Worm (Caenorhabditis elegans) whole organism, L4 larva: ENCODE results near the gene decr-1.1.

Source experiments
- D1046.2 ChIP-seq: fragments of 200-800 bp; sonication (Bioruptor generic); IDR thresholded peaks from 2 replicates; pipeline ENCODE4 v1.3.6; 2022; ENCODE audit warnings: missing genetic modification characterization, missing compliant biosample characterization
- F10B5.3 ChIP-seq: sonication (generic microtip); optimal IDR thresholded peaks from 2 replicates; lab custom pipeline; 2016; ENCODE audit warnings: mild to moderate bottlenecking, missing genetic modification characterization, missing compliant biosample characterization
- F26F4.8 ChIP-seq: fragments of 200-800 bp; sonication (Bioruptor generic); conservative IDR thresholded peaks from 2 replicates; pipeline ENCODE4 v1.3.6; 2022; ENCODE audit warnings: missing genetic modification characterization, missing compliant biosample characterization
- Y48G9A.11 ChIP-seq: fragments of 200-800 bp; sonication (Bioruptor generic); IDR thresholded peaks from 2 replicates; pipeline ENCODE4 v1.3.6; 2022; ENCODE audit warnings: missing genetic modification reagents, missing genetic modification characterization, missing compliant biosample characterization
- ZK337.2 ChIP-seq: fragments of 200-800 bp; sonication (Bioruptor generic); IDR thresholded peaks from 2 replicates; pipeline ENCODE4 v1.3.6; 2022; ENCODE audit warnings: missing genetic modification reagents, missing genetic modification characterization, missing compliant biosample characterization
- aha-1 ChIP-seq: fragments of 150-350 bp; peaks from one replicate; lab custom pipeline; 2014; ENCODE audit warnings: missing biosample characterization, missing genetic modification characterization
- ceh-20 ChIP-seq: fragments of 200-800 bp; sonication (Bioruptor generic); IDR thresholded peaks from 2 replicates; pipeline ENCODE4 v1.3.6; 2022; ENCODE audit warnings: missing genetic modification reagents, missing genetic modification characterization, missing compliant biosample characterization
- ceh-28 ChIP-seq: fragments of 150-350 bp; optimal IDR thresholded peaks from 2 replicates; lab custom pipeline; 2014; ENCODE audit warnings: missing biosample characterization, missing genetic modification reagents, missing genetic modification characterization
- ceh-32 ChIP-seq: sonication (generic microtip); optimal IDR thresholded peaks from 2 replicates; lab custom pipeline; 2016; ENCODE audit warnings: mild to moderate bottlenecking, missing genetic modification characterization, missing compliant biosample characterization; ENCODE audit not compliant: poor library complexity
- ces-1 ChIP-seq: fragments of 150-350 bp; sonication (generic microtip); optimal IDR thresholded peaks from 4 replicates; lab custom pipeline; 2014; ENCODE audit warnings: missing biosample characterization, missing genetic modification reagents, missing genetic modification characterization
- ctbp-1 ChIP-seq: fragments of 200-800 bp; sonication (Bioruptor generic); IDR thresholded peaks from 2 replicates; pipeline ENCODE4 v1.3.6; 2022; ENCODE audit warnings: missing genetic modification reagents, missing genetic modification characterization, missing compliant biosample characterization
- daf-16 ChIP-seq, 3 experiments: sonication (generic microtip); optimal IDR thresholded peaks; 2 replicates each; lab custom pipeline; 2016 to 2017; ENCODE audit warnings: missing genetic modification characterization in 3 of 3, missing genetic modification reagents in 3 of 3, mild to moderate bottlenecking in 2 of 3, missing compliant biosample characterization in 2 of 3, missing biosample characterization in 1 of 3, moderate library complexity in 1 of 3
- dmd-6 ChIP-seq: fragments of 200-800 bp; sonication (Bioruptor generic); IDR thresholded peaks from 2 replicates; pipeline ENCODE4 v1.3.6; 2022; ENCODE audit warnings: missing genetic modification reagents, missing genetic modification characterization, missing compliant biosample characterization
- dmd-9 ChIP-seq: fragments of 200-800 bp; sonication (Bioruptor generic); IDR thresholded peaks from 2 replicates; pipeline ENCODE4 v1.3.6; 2022; ENCODE audit warnings: missing genetic modification reagents, missing genetic modification characterization, missing compliant biosample characterization
- dpl-1 ChIP-seq: fragments of 150-350 bp; optimal IDR thresholded peaks from 2 replicates; lab custom pipeline; 2014; ENCODE audit warnings: missing biosample characterization, missing genetic modification reagents, missing genetic modification characterization
- duxl-1 ChIP-seq: sonication (generic microtip); optimal IDR thresholded peaks from 2 replicates; lab custom pipeline; 2016; ENCODE audit warnings: mild to moderate bottlenecking, missing genetic modification characterization, moderate library complexity, missing compliant biosample characterization; ENCODE audit not compliant: poor library complexity
- egl-27 ChIP-seq: sonication (generic microtip); optimal IDR thresholded peaks from 3 replicates; lab custom pipeline; 2017; ENCODE audit warnings: missing biosample characterization, missing genetic modification reagents, missing genetic modification characterization
- egl-43 ChIP-seq: fragments of 200-800 bp; sonication (Bioruptor generic); IDR thresholded peaks from 2 replicates; pipeline ENCODE4 v1.3.6; 2022; ENCODE audit warnings: missing genetic modification reagents, missing genetic modification characterization, missing compliant biosample characterization
- hif-1 ChIP-seq, 2 experiments: sonication (generic microtip); optimal IDR thresholded peaks; 2 replicates each; lab custom pipeline; 2016 to 2017; ENCODE audit warnings: missing compliant biosample characterization in 2 of 2, missing genetic modification characterization in 2 of 2, missing genetic modification reagents in 2 of 2, missing genotype in 2 of 2, mild to moderate bottlenecking in 1 of 2
- hlh-11 ChIP-seq: fragments of 200-800 bp; sonication (Bioruptor generic); optimal IDR thresholded peaks from 2 replicates; lab custom pipeline; 2018; ENCODE audit warnings: mild to moderate bottlenecking, missing genetic modification characterization, missing compliant biosample characterization
- hlh-30 ChIP-seq: sonication (generic microtip); optimal IDR thresholded peaks from 2 replicates; lab custom pipeline; 2017; ENCODE audit warnings: antibody characterized with exemption, mild to moderate bottlenecking, missing genetic modification characterization, missing compliant biosample characterization; ENCODE audit not compliant: insufficient read depth
- jun-1 ChIP-seq: fragments of 150-350 bp; optimal IDR thresholded peaks from 2 replicates; lab custom pipeline; 2014; ENCODE audit warnings: missing biosample characterization, missing genetic modification reagents, missing genetic modification characterization
- lin-1 ChIP-seq: fragments of 200-800 bp; sonication (Bioruptor generic); IDR thresholded peaks from 2 replicates; pipeline ENCODE4 v1.3.6; 2022; ENCODE audit warnings: missing genetic modification reagents, missing genetic modification characterization, missing compliant biosample characterization
- lin-15B ChIP-seq: fragments of 150-350 bp; sonication (generic microtip); optimal IDR thresholded peaks from 3 replicates; lab custom pipeline; 2014; ENCODE audit warnings: missing biosample characterization, missing genetic modification characterization
- lsy-2 ChIP-seq, 2 experiments: fragments of 150-350 bp in 1 of 2; sonication (generic microtip) in 1 of 2; optimal IDR thresholded peaks; 2 replicates each; lab custom pipeline; 2014 to 2017; ENCODE audit warnings: missing biosample characterization in 2 of 2, missing genetic modification characterization in 2 of 2
- mdt-29 ChIP-seq: fragments of 200-800 bp; sonication (Bioruptor generic); IDR thresholded peaks from 2 replicates; pipeline ENCODE4 v1.3.6; 2022; ENCODE audit warnings: missing genetic modification reagents, missing genetic modification characterization, missing compliant biosample characterization
- mes-2 ChIP-seq: sonication (generic microtip); optimal IDR thresholded peaks from 2 replicates; lab custom pipeline; 2016; ENCODE audit warnings: missing genotype, mild to moderate bottlenecking, missing genetic modification characterization, missing compliant biosample characterization; ENCODE audit not compliant: poor library complexity, severe bottlenecking
- mxl-3 ChIP-seq: fragments of 200-800 bp; sonication (Bioruptor generic); optimal IDR thresholded peaks from 2 replicates; lab custom pipeline; 2018; ENCODE audit warnings: mild to moderate bottlenecking, missing genetic modification characterization, missing compliant biosample characterization
- nhr-10 ChIP-seq: fragments of 150-350 bp; optimal IDR thresholded peaks from 2 replicates; lab custom pipeline; 2014; ENCODE audit warnings: missing biosample characterization, missing genetic modification characterization
- nhr-25 ChIP-seq: sonication (generic microtip); optimal IDR thresholded peaks from 2 replicates; lab custom pipeline; 2017; ENCODE audit warnings: missing genetic modification characterization, mild to moderate bottlenecking, missing compliant biosample characterization, antibody characterized with exemption, moderate library complexity, borderline replicate concordance; ENCODE audit not compliant: insufficient read depth
- nhr-28 ChIP-seq: fragments of 150-350 bp; optimal IDR thresholded peaks from 2 replicates; lab custom pipeline; 2014; ENCODE audit warnings: missing biosample characterization, missing genetic modification characterization
- nhr-42 ChIP-seq: fragments of 200-800 bp; sonication (Bioruptor generic); IDR thresholded peaks from 2 replicates; pipeline ENCODE4 v1.3.6; 2022; ENCODE audit warnings: missing genetic modification characterization, missing compliant biosample characterization
- nhr-48 ChIP-seq: sonication (generic microtip); optimal IDR thresholded peaks from 2 replicates; lab custom pipeline; 2016; ENCODE audit warnings: mild to moderate bottlenecking, missing genetic modification characterization, missing compliant biosample characterization
- nhr-76 ChIP-seq: fragments of 150-350 bp; optimal IDR thresholded peaks from 2 replicates; lab custom pipeline; 2014; ENCODE audit warnings: missing biosample characterization, missing genetic modification characterization
- pha-4 ChIP-seq, 2 experiments: fragments of 150-350 bp in 1 of 2; fragments of 200-800 bp in 1 of 2; sonication (Bioruptor generic) in 1 of 2; IDR thresholded peaks in 1 of 2; optimal IDR thresholded peaks in 1 of 2; 2 replicates each; pipeline versions ENCODE4 v1.3.6 to Lab custom; 2014 to 2022; ENCODE audit warnings: missing genetic modification characterization in 2 of 2, missing genetic modification reagents in 2 of 2, missing biosample characterization in 1 of 2, missing compliant biosample characterization in 1 of 2
- set-16 ChIP-seq: fragments of 200-800 bp; sonication (Bioruptor generic); IDR thresholded peaks from 2 replicates; pipeline ENCODE4 v1.3.6; 2022; ENCODE audit warnings: missing genetic modification reagents, missing genetic modification characterization, missing compliant biosample characterization
- spr-3 ChIP-seq: fragments of 200-800 bp; sonication (Bioruptor generic); optimal IDR thresholded peaks from 2 replicates; lab custom pipeline; 2018; ENCODE audit warnings: mild to moderate bottlenecking, missing genetic modification characterization, missing compliant biosample characterization
- unc-130 ChIP-seq: sonication (generic microtip); optimal IDR thresholded peaks from 2 replicates; lab custom pipeline; 2016; ENCODE audit warnings: missing genetic modification reagents, missing genetic modification characterization, missing compliant biosample characterization
- unc-62 ChIP-seq, 3 experiments: fragments of 150-350 bp in 1 of 3; sonication (generic microtip); optimal IDR thresholded peaks in 2 of 3; peaks in 1 of 3; 1 replicate in 1 of 3; 2 replicates in 2 of 3; lab custom pipeline; 2014 to 2017; ENCODE audit warnings: missing biosample characterization in 3 of 3, missing genetic modification characterization in 3 of 3, missing genetic modification reagents in 3 of 3, missing genotype in 1 of 3
- vab-7 ChIP-seq: fragments of 200-800 bp; sonication (Bioruptor generic); IDR thresholded peaks from 2 replicates; pipeline ENCODE4 v1.3.6; 2022; ENCODE audit warnings: missing genetic modification reagents, missing genetic modification characterization, missing compliant biosample characterization
- zip-11 ChIP-seq: fragments of 200-800 bp; sonication (Bioruptor generic); IDR thresholded peaks from 2 replicates; pipeline ENCODE4 v1.3.6; 2022; ENCODE audit warnings: missing genetic modification characterization, missing compliant biosample characterization

The decr-1.1 gene

DNA sequence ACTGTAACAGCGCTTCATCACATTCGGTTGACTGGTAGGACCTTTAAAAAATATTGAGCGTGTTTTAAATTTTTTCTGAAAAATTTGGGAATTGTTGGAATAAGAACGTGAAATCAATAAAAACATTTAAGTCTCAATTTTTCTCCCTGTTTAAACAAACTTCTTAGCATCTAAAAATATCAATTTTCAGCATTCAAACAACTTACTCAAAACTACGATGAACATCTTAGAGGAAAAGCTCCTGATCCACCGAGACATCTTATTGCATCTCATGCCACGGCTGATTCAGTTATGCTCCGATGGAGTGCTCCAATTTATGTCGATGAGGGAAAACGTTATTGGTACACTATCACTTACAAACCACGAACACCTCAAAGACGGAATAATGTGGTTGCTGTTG, 17.0 kb downstream of the decr-1.1 start:
- TF ChIP-seq unc-62 (GFP tag; optimal IDR thresholded peaks at IDR 0.05 in 1 of 2; lab: Kevin White, UChicago) (peak in 1 of 2 experiments; percentile 92), unc-62 (tag; optimal IDR thresholded peaks at IDR 0.05; lab: Kevin White, UChicago) (no peak), ZK337.2 (GFP tag; lab: Robert Waterston, UW) (no peak)
- TF ChIP-seq, all 104 proteins: peak for 1

DNA sequence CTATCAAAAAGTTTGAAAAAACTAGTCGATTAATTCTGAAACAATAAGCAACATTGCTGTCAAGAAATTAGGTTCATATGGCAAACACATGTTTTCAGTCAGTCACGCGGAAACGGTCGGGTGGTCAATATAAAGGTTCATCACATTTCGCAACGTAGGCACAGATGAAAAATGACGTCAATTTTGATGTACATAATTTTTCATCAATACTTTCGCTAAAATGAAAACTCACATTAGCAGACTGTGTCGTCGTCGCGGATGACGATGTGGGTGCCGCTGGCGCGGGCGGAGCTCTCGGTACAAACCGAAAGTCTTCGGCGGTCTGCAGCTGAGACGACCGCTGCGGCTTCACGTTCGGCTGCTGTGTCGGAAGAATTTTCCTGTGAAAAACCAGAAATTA, 21.7 kb downstream of the decr-1.1 start, which contains the start of gene swan-2:
TSS of gene swan-2 (minus strand) at position 380 of the 400 bp plus-strand sequence.
- TF ChIP-seq unc-62 (GFP tag; optimal IDR thresholded peaks at IDR 0.05 in 1 of 2; lab: Kevin White, UChicago), result peak in 1 of 2 experiments; percentile 82
- no peak for TF ChIP-seq unc-62 (tag; optimal IDR thresholded peaks at IDR 0.05; lab: Kevin White, UChicago)
- TF ChIP-seq set-16 (GFP tag; lab: Robert Waterston, UW), result peak; percentile 77
- no peak for TF ChIP-seq unc-130 (GFP tag; lab: Kevin White, UChicago)
- TF ChIP-seq hlh-30 (tag; lab: Kevin White, UChicago), result peak; percentile 36

DNA sequence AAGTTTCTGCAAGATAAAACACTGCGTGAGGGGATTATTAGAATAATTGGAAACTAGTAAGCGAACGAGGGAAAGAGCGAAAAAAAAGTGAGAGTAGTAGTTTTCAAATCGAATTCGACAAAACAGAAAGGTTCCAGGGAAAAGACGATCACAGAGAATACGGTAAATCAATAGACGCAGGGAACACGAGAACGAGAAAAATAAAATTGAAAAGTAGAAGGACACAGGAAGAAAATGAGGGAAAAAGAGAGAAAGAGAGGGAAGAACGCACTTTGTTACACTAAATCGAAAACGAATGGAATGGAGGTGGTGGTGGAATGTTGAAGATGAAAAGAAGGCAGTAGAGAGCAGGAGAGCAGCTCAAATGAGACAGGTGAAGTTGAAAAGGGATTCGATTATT, 25.0 kb downstream of the decr-1.1 start, which contains the start of gene swan-1:
TSS of gene swan-1 (minus strand) at position 6 of the 400 bp plus-strand sequence.
- peak; percentile 1 for TF ChIP-seq hlh-11 (tag; lab: Kevin White, UChicago)
- peak in 1 of 2 experiments; percentile 9 for TF ChIP-seq lsy-2 (tag; optimal IDR thresholded peaks at IDR 0.05; lab: Kevin White, UChicago)
- TF ChIP-seq F26F4.8 (GFP tag; lab: Robert Waterston, UW), result no peak
- peak in 1 of 2 experiments; percentile 3 for TF ChIP-seq daf-16 (GFP tag; optimal IDR thresholded peaks at IDR 0.05; lab: Kevin White, UChicago)
- no peak for TF ChIP-seq daf-16 (tag; optimal IDR thresholded peaks at IDR 0.05; lab: Kevin White, UChicago)

DNA sequence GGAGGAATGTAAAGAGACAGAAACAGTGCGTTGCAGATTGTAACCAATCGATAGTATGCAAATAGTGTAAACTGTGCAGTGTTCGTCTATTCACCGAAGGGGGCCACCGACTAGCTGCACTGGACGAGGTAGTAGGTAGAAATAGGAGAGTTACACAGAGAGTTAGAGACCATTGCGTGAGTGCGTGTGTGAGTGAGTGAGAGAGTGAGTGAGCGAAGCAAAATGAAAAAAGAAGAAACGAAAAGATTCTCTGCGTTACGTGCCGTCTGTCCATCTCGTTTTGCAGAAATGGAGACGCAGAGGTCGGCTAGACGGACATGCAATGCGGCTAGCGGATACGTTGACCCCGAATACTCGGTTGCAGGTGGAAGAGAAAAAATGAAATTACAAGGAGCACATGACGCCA, 26.3 kb downstream of the decr-1.1 start:
- TF ChIP-seq ZK337.2 (GFP tag; lab: Robert Waterston, UW), result no peak
- peak; percentile 75 for TF ChIP-seq mes-2
- 0 out of 2 replicates have a peak, but pooled peaks have one; percentile 6 for TF ChIP-seq vab-7
- no peak for TF ChIP-seq spr-3
- peak; percentile 66 for TF ChIP-seq nhr-28 (tag; lab: Kevin White, UChicago)
- no peak for TF ChIP-seq dmd-9 (GFP tag; lab: Robert Waterston, UW)
- TF ChIP-seq dmd-6 (GFP tag; lab: Robert Waterston, UW), result peak; percentile 60
- peak; percentile 66; the same call in 1 of the 2 replicates for TF ChIP-seq ctbp-1 (GFP tag; lab: Robert Waterston, UW)
- peak; percentile 84 for TF ChIP-seq aha-1 (tag; lab: Kevin White, UChicago)
- TF ChIP-seq nhr-10, result no peak
- no peak for TF ChIP-seq nhr-42 (GFP tag; lab: Robert Waterston, UW)
- peak; percentile 28 for TF ChIP-seq nhr-25 (tag; lab: Kevin White, UChicago)
- peak; percentile 16 for TF ChIP-seq ceh-28
- no peak for TF ChIP-seq nhr-76 (tag; lab: Kevin White, UChicago)
- peak in 1 of 2 experiments; percentile 91 for TF ChIP-seq hif-1 (tag; optimal IDR thresholded peaks at IDR 0.05; lab: Kevin White, UChicago)
- TF ChIP-seq D1046.2 (GFP tag; lab: Robert Waterston, UW), result no peak
- no peak for TF ChIP-seq jun-1 (tag; lab: Kevin White, UChicago)
- no peak for TF ChIP-seq Y48G9A.11
- TF ChIP-seq pha-4 (GFP tag; IDR thresholded peaks at IDR 0.05; lab: Robert Waterston, UW), result no peak
- peak; percentile 28 for TF ChIP-seq pha-4 (tag; optimal IDR thresholded peaks at IDR 0.05; lab: Kevin White, UChicago)
- no peak for TF ChIP-seq ces-1 (GFP tag; lab: Kevin White, UChicago)
- TF ChIP-seq mxl-3 (GFP tag; lab: Kevin White, UChicago), result peak; percentile 74
- no peak for TF ChIP-seq lin-15B (tag; lab: Kevin White, UChicago)
- peak; percentile 28 for TF ChIP-seq nhr-48 (tag; lab: Kevin White, UChicago)
- TF ChIP-seq ceh-20 (GFP tag; lab: Robert Waterston, UW), result peak; percentile 25; the same call in 1 of the 2 replicates
- no peak for TF ChIP-seq zip-11 (GFP tag; lab: Robert Waterston, UW)
- no peak for TF ChIP-seq mdt-29 (GFP tag; lab: Robert Waterston, UW)
- peak; percentile 55; the same call in 1 of the 2 replicates for TF ChIP-seq egl-43
- TF ChIP-seq F10B5.3 (tag; lab: Kevin White, UChicago), result no peak
- 0 out of 2 replicates have a peak, but pooled peaks have one; percentile 31 for TF ChIP-seq lin-1 (GFP tag; lab: Robert Waterston, UW)
- no peak for TF ChIP-seq ceh-32 (tag; lab: Kevin White, UChicago)
- TF ChIP-seq dpl-1 (GFP tag; lab: Kevin White, UChicago), result peak; percentile 19
- TF ChIP-seq egl-27, result no peak
- TF ChIP-seq duxl-1 (tag; lab: Kevin White, UChicago), result no peak
